Fruit fly (Drosophila melanogaster) whole organism, embryonic: ENCODE measurements around the gene smo.
A peak's percentile ranks its signal among the peaks of the same experiment; 100 is the strongest.

Experiments used
- Asciz ChIP-seq: fragments of 200-800 bp; sonication (Bioruptor generic); optimal IDR thresholded peaks from 2 replicates; lab custom pipeline; 2017; ENCODE audit warnings: missing biosample characterization, mild to moderate bottlenecking, missing genetic modification characterization, missing genetic modification reagents
- C15 ChIP-seq: fragments of 200-800 bp; sonication (Bioruptor generic); IDR thresholded peaks from 3 replicates; pipeline ENCODE4 v1.3.6; 2022; ENCODE audit warnings: missing biosample characterization, missing genetic modification characterization
- CG10147 ChIP-seq: fragments of 200-800 bp; sonication (Bioruptor generic); optimal IDR thresholded peaks from 2 replicates; lab custom pipeline; 2019; ENCODE audit warnings: missing biosample characterization, mild to moderate bottlenecking, missing genetic modification characterization, moderate library complexity
- CG10654 ChIP-seq: fragments of 200-800 bp; sonication (Bioruptor generic); optimal IDR thresholded peaks from 2 replicates; lab custom pipeline; 2016; ENCODE audit warnings: missing biosample characterization, missing genetic modification characterization
- CG13624 ChIP-seq: fragments of 200-800 bp; sonication (Bioruptor generic); optimal IDR thresholded peaks from 2 replicates; lab custom pipeline; 2016; ENCODE audit warnings: missing biosample characterization, missing genetic modification characterization
- CG16815 ChIP-seq: fragments of 200-800 bp; sonication (Bioruptor generic); optimal IDR thresholded peaks from 3 replicates; lab custom pipeline; 2017; ENCODE audit warnings: missing biosample characterization, mild to moderate bottlenecking, missing genetic modification characterization
- CG1792 ChIP-seq: fragments of 200-800 bp; sonication (Bioruptor generic); optimal IDR thresholded peaks from 2 replicates; lab custom pipeline; 2016; ENCODE audit warnings: missing biosample characterization, missing genetic modification characterization
- CG18011 ChIP-seq: fragments of 200-800 bp; sonication (Bioruptor generic); optimal IDR thresholded peaks from 2 replicates; lab custom pipeline; 2017; ENCODE audit warnings: missing biosample characterization, missing genetic modification characterization, mild to moderate bottlenecking, moderate library complexity, missing genotype
- CG18764 ChIP-seq: fragments of 200-800 bp; sonication (Bioruptor generic); optimal IDR thresholded peaks from 3 replicates; lab custom pipeline; 2016; ENCODE audit warnings: missing biosample characterization, missing genetic modification characterization
- CG3065 ChIP-seq: fragments of 200-800 bp; sonication (Bioruptor generic); optimal IDR thresholded peaks from 2 replicates; lab custom pipeline; 2016; ENCODE audit warnings: missing biosample characterization, missing genetic modification characterization
- CG4282 ChIP-seq: fragments of 200-800 bp; sonication (Bioruptor generic); optimal IDR thresholded peaks from 2 replicates; lab custom pipeline; 2016; ENCODE audit warnings: missing biosample characterization, missing genetic modification characterization
- CG4360 ChIP-seq: fragments of 200-800 bp; sonication (Bioruptor generic); IDR thresholded peaks from 2 replicates; pipeline ENCODE4 v1.3.6; 2022; ENCODE audit warnings: missing biosample characterization, missing genetic modification characterization
- CG43689 ChIP-seq: fragments of 200-800 bp; sonication (Bioruptor generic); IDR thresholded peaks from 2 replicates; pipeline ENCODE4 v1.3.6; 2022; ENCODE audit warnings: missing biosample characterization, missing genetic modification characterization
- CG4854 ChIP-seq: fragments of 200-800 bp; sonication (Bioruptor generic); optimal IDR thresholded peaks from 2 replicates; lab custom pipeline; 2016; ENCODE audit warnings: missing biosample characterization, missing genetic modification characterization, inconsistent platforms
- CG6791 ChIP-seq: fragments of 200-800 bp; sonication (Bioruptor generic); IDR thresholded peaks from 3 replicates; pipeline ENCODE4 v1.3.6; 2022; ENCODE audit warnings: missing biosample characterization, missing genetic modification characterization; ENCODE audit not compliant: partially characterized antibody
- CG8765 ChIP-seq: fragments of 200-800 bp; sonication (Bioruptor generic); IDR thresholded peaks from 2 replicates; pipeline ENCODE4 v1.3.6; 2022; ENCODE audit warnings: missing biosample characterization, missing genetic modification characterization
- CG9437 ChIP-seq: fragments of 200-800 bp; sonication (Bioruptor generic); optimal IDR thresholded peaks from 2 replicates; lab custom pipeline; 2018; ENCODE audit warnings: missing biosample characterization, mild to moderate bottlenecking, missing genetic modification characterization
- Dad ChIP-seq: fragments of 200-800 bp; sonication (Bioruptor generic); optimal IDR thresholded peaks from 3 replicates; lab custom pipeline; 2016; ENCODE audit warnings: missing biosample characterization, missing genetic modification characterization
- Dek ChIP-seq: fragments of 200-800 bp; sonication (Bioruptor generic); optimal IDR thresholded peaks from 3 replicates; lab custom pipeline; 2019; ENCODE audit warnings: missing biosample characterization, mild to moderate bottlenecking, missing genetic modification characterization, moderate library complexity
- ERR ChIP-seq: fragments of 200-800 bp; sonication (Bioruptor generic); optimal IDR thresholded peaks from 2 replicates; lab custom pipeline; 2016; ENCODE audit warnings: missing biosample characterization, missing genetic modification characterization
- Elba2 ChIP-seq: fragments of 200-800 bp; sonication (Bioruptor generic); optimal IDR thresholded peaks from 3 replicates; lab custom pipeline; 2016; ENCODE audit warnings: missing biosample characterization, missing genetic modification characterization
- Hand ChIP-seq: fragments of 200-800 bp; sonication (Bioruptor generic); optimal IDR thresholded peaks from 2 replicates; lab custom pipeline; 2017; ENCODE audit warnings: mild to moderate bottlenecking, missing biosample characterization, missing genetic modification reagents, missing genetic modification characterization
- MBD-R2 ChIP-seq: fragments of 200-800 bp; sonication (Bioruptor generic); IDR thresholded peaks from 2 replicates; pipeline ENCODE4 v1.3.6; 2022; ENCODE audit warnings: missing biosample characterization, missing genetic modification characterization
- MTF-1 ChIP-seq: fragments of 200-800 bp; sonication (Bioruptor generic); optimal IDR thresholded peaks from 2 replicates; lab custom pipeline; 2018; ENCODE audit warnings: missing biosample characterization, mild to moderate bottlenecking, missing genetic modification characterization, borderline replicate concordance
- Max ChIP-seq: fragments of 200-800 bp; sonication (Bioruptor generic); optimal IDR thresholded peaks from 2 replicates; lab custom pipeline; 2016; ENCODE audit warnings: missing biosample characterization, mild to moderate bottlenecking, missing genetic modification characterization
- Meics ChIP-seq: fragments of 200-800 bp; sonication (Bioruptor generic); optimal IDR thresholded peaks from 2 replicates; lab custom pipeline; 2017; ENCODE audit warnings: missing biosample characterization, mild to moderate bottlenecking, missing genetic modification characterization
- Scr ChIP-seq: fragments of 200-800 bp; sonication (Bioruptor generic); IDR thresholded peaks from 2 replicates; pipeline ENCODE4 v1.3.6; 2022; ENCODE audit warnings: missing biosample characterization, missing genetic modification characterization; ENCODE audit not compliant: partially characterized antibody
- Trl ChIP-seq, 3 experiments: fragments of >200 bp in 2 of 3; fragments of 200-800 bp in 1 of 3; sonication (Bioruptor generic) in 1 of 3; optimal IDR thresholded peaks; 2 replicates in 1 of 3; 3 replicates in 2 of 3; lab custom pipeline; 2016 to 2017; ENCODE audit warnings: missing biosample characterization in 1 of 3, missing genetic modification characterization in 1 of 3
- al ChIP-seq: fragments of 200-800 bp; sonication (Bioruptor generic); IDR thresholded peaks from 2 replicates; pipeline ENCODE4 v1.3.6; 2022; ENCODE audit warnings: missing biosample characterization, missing genetic modification characterization
- ap ChIP-seq: fragments of 200-800 bp; sonication (Bioruptor generic); IDR thresholded peaks from 2 replicates; pipeline ENCODE4 v1.3.6; 2022; ENCODE audit warnings: missing biosample characterization, missing genetic modification characterization
- bab2 ChIP-seq: fragments of 200-800 bp; sonication (Bioruptor generic); optimal IDR thresholded peaks from 2 replicates; lab custom pipeline; 2016; ENCODE audit warnings: missing biosample characterization, missing genetic modification characterization
- bcd ChIP-seq: fragments of 200-800 bp; sonication (Bioruptor generic); optimal IDR thresholded peaks from 2 replicates; lab custom pipeline; 2017; ENCODE audit warnings: missing biosample characterization, mild to moderate bottlenecking, missing genetic modification characterization
- chm ChIP-seq: fragments of 200-800 bp; sonication (Bioruptor generic); IDR thresholded peaks from 2 replicates; pipeline ENCODE4 v1.3.6; 2022; ENCODE audit warnings: missing biosample characterization, missing genetic modification characterization
- crol ChIP-seq: fragments of 200-800 bp; sonication (Bioruptor generic); IDR thresholded peaks from 2 replicates; pipeline ENCODE4 v1.3.6; 2022; ENCODE audit warnings: missing biosample characterization, missing genetic modification characterization
- emc ChIP-seq: fragments of 200-800 bp; sonication (Bioruptor generic); optimal IDR thresholded peaks from 2 replicates; lab custom pipeline; 2016; ENCODE audit warnings: missing biosample characterization, missing genetic modification characterization
- en ChIP-seq: fragments of 200-800 bp; sonication (Bioruptor generic); optimal IDR thresholded peaks from 2 replicates; lab custom pipeline; 2016; ENCODE audit warnings: missing biosample characterization, missing genetic modification characterization
- gce ChIP-seq: fragments of 200-800 bp; sonication (Bioruptor generic); IDR thresholded peaks from 3 replicates; pipeline ENCODE4 v1.3.6; 2022; ENCODE audit warnings: missing biosample characterization, missing genetic modification characterization
- hb ChIP-seq: fragments of 200-800 bp; sonication (Bioruptor generic); IDR thresholded peaks from 3 replicates; pipeline ENCODE4 v1.3.6; 2022; ENCODE audit warnings: missing biosample characterization, missing genetic modification characterization; ENCODE audit not compliant: partially characterized antibody
- lola ChIP-seq, 3 experiments: fragments of >200 bp in 2 of 3; fragments of 200-800 bp in 1 of 3; sonication (Bioruptor generic) in 1 of 3; optimal IDR thresholded peaks; 2 replicates each; lab custom pipeline; 2017 to 2019; ENCODE audit warnings: missing biosample characterization in 3 of 3, missing genetic modification characterization in 3 of 3, mild to moderate bottlenecking in 1 of 3, moderate library complexity in 1 of 3
- p53 ChIP-seq: fragments of 200-800 bp; sonication (Bioruptor generic); optimal IDR thresholded peaks from 2 replicates; lab custom pipeline; 2016; ENCODE audit warnings: missing biosample characterization, missing genetic modification characterization
- pho ChIP-seq: fragments of 200-800 bp; sonication (Bioruptor generic); optimal IDR thresholded peaks from 2 replicates; lab custom pipeline; 2016; ENCODE audit warnings: missing biosample characterization, missing genetic modification characterization
- phol ChIP-seq: fragments of 200-800 bp; sonication (Bioruptor generic); optimal IDR thresholded peaks from 3 replicates; lab custom pipeline; 2018; ENCODE audit warnings: missing biosample characterization, mild to moderate bottlenecking, missing genetic modification characterization, moderate library complexity
- sc ChIP-seq, 3 experiments: fragments of >200 bp in 2 of 3; fragments of 200-800 bp in 1 of 3; sonication (Bioruptor generic) in 1 of 3; optimal IDR thresholded peaks; 2 replicates in 2 of 3; 3 replicates in 1 of 3; lab custom pipeline; 2017; ENCODE audit warnings: mild to moderate bottlenecking in 1 of 3, missing biosample characterization in 1 of 3, missing genetic modification characterization in 1 of 3, missing genetic modification reagents in 1 of 3
- schlank ChIP-seq: fragments of 200-800 bp; sonication (Bioruptor generic); optimal IDR thresholded peaks from 2 replicates; lab custom pipeline; 2018; ENCODE audit warnings: missing biosample characterization, mild to moderate bottlenecking, missing genetic modification characterization
- sim ChIP-seq: fragments of 200-800 bp; sonication (Bioruptor generic); IDR thresholded peaks from 2 replicates; pipeline ENCODE4 v1.3.6; 2022; ENCODE audit warnings: missing biosample characterization, missing genetic modification characterization
- ssp ChIP-seq: fragments of 200-800 bp; sonication (Bioruptor generic); IDR thresholded peaks from 2 replicates; pipeline ENCODE4 v1.3.6; 2022; ENCODE audit warnings: missing biosample characterization, missing genetic modification characterization
- tap ChIP-seq: fragments of 200-800 bp; optimal IDR thresholded peaks from 3 replicates; lab custom pipeline; 2019; ENCODE audit warnings: missing biosample characterization, mild to moderate bottlenecking, missing genetic modification characterization, moderate library complexity
- twi ChIP-seq: fragments of 200-800 bp; optimal IDR thresholded peaks from 2 replicates; lab custom pipeline; 2019; ENCODE audit warnings: missing biosample characterization, mild to moderate bottlenecking, missing genetic modification characterization, moderate library complexity
- usp ChIP-seq: fragments of >200 bp; optimal IDR thresholded peaks from 2 replicates; lab custom pipeline; 2017; ENCODE audit warnings: missing biosample characterization, missing genetic modification characterization
- vvl ChIP-seq: fragments of 200-800 bp; sonication (Bioruptor generic); IDR thresholded peaks from 2 replicates; pipeline ENCODE4 v1.3.6; 2022; ENCODE audit warnings: missing biosample characterization, missing genetic modification characterization
- wor ChIP-seq: fragments of 200-800 bp; sonication (Bioruptor generic); IDR thresholded peaks from 2 replicates; pipeline ENCODE4 v1.3.6; 2022; ENCODE audit warnings: missing biosample characterization, missing genetic modification characterization

Gene smo

dm6 chr2L:283071-283482, 5.7 kb downstream of the smo start, which contains the start of gene CG11601 (continued):
- TF ChIP-seq CG9437, result no peak
- TF ChIP-seq CG10147, result peak; percentile 21
- no peak for TF ChIP-seq Hand
- no peak for TF ChIP-seq CG10654 (GFP tag; lab: Kevin White, UChicago)
- no peak for TF ChIP-seq CG4360 (GFP tag; lab: Robert Waterston, UW)
- TF ChIP-seq lola (GFP tag; optimal IDR thresholded peaks at IDR 0.05; lab: Kevin White, UChicago), result peak in 1 of 3 experiments; percentile 24
- TF ChIP-seq MBD-R2 (GFP tag; lab: Robert Waterston, UW), result peak; percentile 89
- no peak for TF ChIP-seq CG43689 (GFP tag; lab: Robert Waterston, UW)
- no peak for TF ChIP-seq wor (GFP tag; lab: Robert Waterston, UW)
- TF ChIP-seq MTF-1 (GFP tag; lab: Kevin White, UChicago), result no peak
- no peak for TF ChIP-seq tap (tag; lab: Kevin White, UChicago)
- peak; percentile 34 for TF ChIP-seq Scr (GFP tag; lab: Robert Waterston, UW)
- TF ChIP-seq Dek, result no peak
- TF ChIP-seq ap, result no peak
- TF ChIP-seq hb, result no peak
- TF ChIP-seq sc (optimal IDR thresholded peaks at IDR 0.05; lab: Kevin White, UChicago), result no peak
- TF ChIP-seq sc (GFP tag; optimal IDR thresholded peaks at IDR 0.05; lab: Kevin White, UChicago), result no peak
- no peak for TF ChIP-seq Max (GFP tag; lab: Kevin White, UChicago)
- no peak for TF ChIP-seq usp (GFP tag; lab: Kevin White, UChicago)
- TF ChIP-seq bab2 (GFP tag; lab: Kevin White, UChicago), result no peak
- no peak for TF ChIP-seq CG4854
- peak; percentile 70 for TF ChIP-seq CG1792 (GFP tag; lab: Kevin White, UChicago)
- TF ChIP-seq bcd, result peak; percentile 46
- peak; percentile 34 for TF ChIP-seq CG13624 (GFP tag; lab: Kevin White, UChicago)
- TF ChIP-seq chm (GFP tag; lab: Robert Waterston, UW), result no peak
- TF ChIP-seq ERR (GFP tag; lab: Kevin White, UChicago), result no peak
- TF ChIP-seq CG16815, result no peak
- TF ChIP-seq Elba2 (GFP tag; lab: Kevin White, UChicago), result no peak
- peak; percentile 13 for TF ChIP-seq CG3065 (GFP tag; lab: Kevin White, UChicago)
- TF ChIP-seq sim (GFP tag; lab: Robert Waterston, UW), result no peak
- peak; percentile 83 for TF ChIP-seq ssp (GFP tag; lab: Robert Waterston, UW)
- peak; percentile 79 for TF ChIP-seq phol (tag; lab: Kevin White, UChicago)
- peak; percentile 59 for TF ChIP-seq CG4282 (GFP tag; lab: Kevin White, UChicago)
- peak; percentile 59 for TF ChIP-seq pho (GFP tag; lab: Kevin White, UChicago)
- peak; percentile 48; the same call in 1 of the 2 replicates for TF ChIP-seq CG8765 (GFP tag; lab: Robert Waterston, UW)
- TF ChIP-seq en (GFP tag; lab: Kevin White, UChicago), result no peak
- peak; percentile 98 for TF ChIP-seq CG18764
- TF ChIP-seq p53, result no peak
- TF ChIP-seq emc (GFP tag; lab: Kevin White, UChicago), result peak; percentile 16
- TF ChIP-seq Asciz (GFP tag; lab: Kevin White, UChicago), result no peak
- TF ChIP-seq Trl (optimal IDR thresholded peaks at IDR 0.05; lab: Kevin White, UChicago), result no peak
- peak; percentile 5 for TF ChIP-seq Trl (GFP tag; optimal IDR thresholded peaks at IDR 0.05; lab: Kevin White, UChicago)
- TF ChIP-seq vvl, result peak; percentile 72
- TF ChIP-seq gce (GFP tag; lab: Robert Waterston, UW), result no peak
- TF ChIP-seq C15 (GFP tag; lab: Robert Waterston, UW), result no peak
- no peak for TF ChIP-seq CG6791 (GFP tag; lab: Robert Waterston, UW)
- TF ChIP-seq twi (tag; lab: Kevin White, UChicago), result no peak
- TF ChIP-seq CG18011, result no peak
- TF ChIP-seq Meics, result no peak
- TF ChIP-seq Dad (GFP tag; lab: Kevin White, UChicago), result peak; percentile 2
- no peak for TF ChIP-seq schlank (tag; lab: Kevin White, UChicago)
- TF ChIP-seq crol, result no peak
- TF ChIP-seq al (GFP tag; lab: Robert Waterston, UW), result no peak
